Worm (Caenorhabditis elegans): Measurements from ENCODE around the gene ttbk-2.2.
A peak's percentile ranks its signal among the peaks of the same experiment; 100 is the strongest.

ttbk-2.2 gene

DNA sequence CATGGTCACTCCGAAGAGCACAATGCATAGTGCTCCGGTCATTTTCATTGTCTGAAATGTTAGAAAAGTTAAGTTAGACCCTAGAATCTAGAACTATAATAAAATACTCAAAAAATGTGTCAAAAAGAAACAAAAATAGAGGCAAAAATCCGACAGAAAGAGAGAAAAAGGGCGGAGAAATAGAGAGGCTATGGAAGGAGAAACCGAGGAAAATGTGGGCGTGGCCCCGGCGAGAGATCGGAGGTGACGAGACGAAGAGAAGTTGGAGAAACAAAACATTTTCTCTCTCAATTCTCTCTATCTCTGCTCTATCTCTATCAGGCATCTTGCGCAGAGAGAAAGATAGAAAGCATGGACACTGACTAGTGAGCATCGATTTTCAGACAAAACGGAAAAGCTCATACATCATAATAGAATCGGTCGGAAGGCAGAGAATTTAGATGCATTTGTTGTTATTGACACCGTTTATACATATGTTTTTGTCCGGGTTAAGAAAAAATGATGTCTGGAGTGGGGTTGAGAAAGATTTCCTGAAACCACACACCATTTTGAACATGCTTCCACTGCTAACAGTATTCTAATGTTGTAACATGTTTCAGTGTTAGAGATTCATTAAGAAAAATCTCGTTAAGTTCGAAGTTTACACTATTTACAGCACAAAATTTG lies 36.6 kb upstream of the ttbk-2.2 start, which contains the start of gene C02B10.3 (continued):
- peak in 1 of 2 experiments; percentile 44 for TF ChIP-seq lin-35 (GFP tag; optimal IDR thresholded peaks at IDR 0.05)
- TF ChIP-seq unc-98 (GFP tag; IDR thresholded peaks at IDR 0.05), result no peak
- no peak for TF ChIP-seq egl-13 (tag; optimal IDR thresholded peaks at IDR 0.05)
- no peak for TF ChIP-seq aha-1 (tag; optimal IDR thresholded peaks at IDR 0.05)
- TF ChIP-seq nhr-11 (tag; optimal IDR thresholded peaks at IDR 0.05), result no peak
- no peak for TF ChIP-seq lin-13 (GFP tag; optimal IDR thresholded peaks at IDR 0.05)
- peak; percentile 46 for TF ChIP-seq snu-23 (GFP tag; optimal IDR thresholded peaks at IDR 0.05)
- TF ChIP-seq ceh-63 (GFP tag; optimal IDR thresholded peaks at IDR 0.05), result no peak
- TF ChIP-seq nhr-85 (tag), result no peak
- TF ChIP-seq lir-3 (tag; optimal IDR thresholded peaks at IDR 0.05; ENCODE audit: poor library complexity), result no peak
- TF ChIP-seq nhr-19 (GFP tag; conservative IDR thresholded peaks at IDR 0.05), result no peak
- TF ChIP-seq tbx-2 (tag; optimal IDR thresholded peaks at IDR 0.05), result peak; percentile 25
- no peak for TF ChIP-seq ztf-11 (tag; optimal IDR thresholded peaks at IDR 0.05)
- TF ChIP-seq ama-1 (optimal IDR thresholded peaks at IDR 0.05), result no peak
- TF ChIP-seq ceh-90 (tag; optimal IDR thresholded peaks at IDR 0.05), result no peak
- TF ChIP-seq unc-86 (tag; optimal IDR thresholded peaks at IDR 0.05), result peak; percentile 21
- peak; percentile 61 for TF ChIP-seq blmp-1 (tag; optimal IDR thresholded peaks at IDR 0.05)
- no peak for TF ChIP-seq mab-9 (GFP tag; IDR thresholded peaks at IDR 0.05)
- TF ChIP-seq lin-15B (tag; optimal IDR thresholded peaks at IDR 0.05), result no peak
- peak; percentile 81 for TF ChIP-seq lin-14 (GFP tag; optimal IDR thresholded peaks at IDR 0.05)
- TF ChIP-seq dsc-1 (tag; optimal IDR thresholded peaks at IDR 0.05), result no peak
- TF ChIP-seq C34B4.2 (tag; optimal IDR thresholded peaks at IDR 0.05), result no peak
- TF ChIP-seq sup-37 (GFP tag; optimal IDR thresholded peaks at IDR 0.05), result no peak
- peak; percentile 60 for TF ChIP-seq fkh-8 (tag; optimal IDR thresholded peaks at IDR 0.05)
- TF ChIP-seq lsy-2 (tag; optimal IDR thresholded peaks at IDR 0.05), result peak; percentile 19 to 75
- TF ChIP-seq fkh-4 (tag; optimal IDR thresholded peaks at IDR 0.05; ENCODE audit: borderline replicate concordance), result no peak
- no peak for TF ChIP-seq pag-3 (tag; optimal IDR thresholded peaks at IDR 0.05; ENCODE audit: borderline replicate concordance, insufficient read depth)
- peak; percentile 36 to 44 for TF ChIP-seq efl-1 (optimal IDR thresholded peaks at IDR 0.05)
- TF ChIP-seq efl-1 (GFP tag; optimal IDR thresholded peaks at IDR 0.05 in 1 of 2), result peak in 1 of 2 experiments; percentile 78
- no peak for TF ChIP-seq pax-3 (tag; optimal IDR thresholded peaks at IDR 0.05)
- TF ChIP-seq nhr-47 (tag; optimal IDR thresholded peaks at IDR 0.05), result peak; percentile 62
- TF ChIP-seq nhr-20 (tag; optimal IDR thresholded peaks at IDR 0.05), result no peak

DNA sequence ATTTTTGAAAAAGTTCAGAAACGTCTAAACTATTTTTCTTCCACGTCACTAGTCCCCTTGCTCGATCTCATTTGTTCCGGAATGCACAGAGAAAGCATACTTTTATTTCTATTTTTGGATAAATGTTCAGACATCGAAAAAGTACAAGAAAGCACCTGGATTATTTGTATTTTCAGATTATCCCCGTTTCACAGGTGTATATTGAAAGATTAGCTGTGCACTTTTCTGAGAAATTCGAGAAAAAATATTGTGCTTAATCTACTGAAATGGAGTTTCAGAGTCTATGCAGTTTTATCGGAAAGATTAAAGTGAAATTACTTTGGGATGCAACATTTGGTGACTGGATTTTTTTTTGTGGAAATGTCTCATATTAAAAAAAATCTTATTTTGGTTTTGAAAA lies 35.2 kb upstream of the ttbk-2.2 start:
- TF ChIP-seq efl-1 (optimal IDR thresholded peaks at IDR 0.05) (no peak), efl-1 (GFP tag; optimal IDR thresholded peaks at IDR 0.05 in 1 of 2) (no peak), pax-3 (tag; optimal IDR thresholded peaks at IDR 0.05) (no peak), Y116A8C.19 (tag; optimal IDR thresholded peaks at IDR 0.05; ENCODE audit: borderline replicate concordance) (no peak), egl-13 (tag; optimal IDR thresholded peaks at IDR 0.05) (peak; percentile 24), nhr-47 (tag; optimal IDR thresholded peaks at IDR 0.05) (peak; percentile 22), fkh-10 (GFP tag; optimal IDR thresholded peaks at IDR 0.05) (no peak), hlh-4 (tag; optimal IDR thresholded peaks at IDR 0.05) (peak; percentile 69), egl-27 (tag; optimal IDR thresholded peaks at IDR 0.05) (no peak), nhr-71 (tag; optimal IDR thresholded peaks at IDR 0.05) (peak; percentile 27), nhr-12 (tag; optimal IDR thresholded peaks at IDR 0.05) (no peak), ama-1 (optimal IDR thresholded peaks at IDR 0.05) (no peak), dsc-1 (tag; optimal IDR thresholded peaks at IDR 0.05) (peak; percentile 67), F16B12.6 (tag; optimal IDR thresholded peaks at IDR 0.05) (no peak), zip-4 (GFP tag; optimal IDR thresholded peaks at IDR 0.05) (no peak), unc-86 (tag; optimal IDR thresholded peaks at IDR 0.05) (no peak), ceh-88 (GFP tag; IDR thresholded peaks at IDR 0.05) (no peak)

Measured in whole organism, L1 larva.